Fruit fly (Drosophila melanogaster) whole organism, pupa: ENCODE data around the gene CG34173.

Source experiments
- CG10348 ChIP-seq: fragments of 200-800 bp; sonication (Bioruptor generic); IDR thresholded peaks from 2 replicates; pipeline ENCODE4 v1.3.6; 2022; ENCODE audit warnings: missing biosample characterization, missing genetic modification characterization
- CG12605 ChIP-seq: fragments of 200-800 bp; sonication (Bioruptor generic); IDR thresholded peaks from 2 replicates; pipeline ENCODE4 v1.3.6; 2022; ENCODE audit warnings: missing biosample characterization, missing genetic modification characterization
- CG13204 ChIP-seq: fragments of 200-800 bp; sonication (Bioruptor generic); optimal IDR thresholded peaks from 2 replicates; lab custom pipeline; 2018; ENCODE audit warnings: missing biosample characterization, mild to moderate bottlenecking, missing genetic modification characterization, moderate library complexity
- CG14655 ChIP-seq: fragments of 200-800 bp; sonication (Bioruptor generic); optimal IDR thresholded peaks from 3 replicates; lab custom pipeline; 2017; ENCODE audit warnings: mild to moderate bottlenecking, missing biosample characterization, missing genetic modification reagents, missing genetic modification characterization
- CG15710 ChIP-seq: fragments of 200-800 bp; sonication (Bioruptor generic); optimal IDR thresholded peaks from 2 replicates; lab custom pipeline; 2018; ENCODE audit warnings: missing biosample characterization, mild to moderate bottlenecking, missing genetic modification characterization, moderate library complexity
- CG17806 ChIP-seq: fragments of 200-800 bp; sonication (Bioruptor generic); optimal IDR thresholded peaks from 2 replicates; lab custom pipeline; 2018; ENCODE audit warnings: missing biosample characterization, mild to moderate bottlenecking, missing genetic modification characterization, moderate library complexity
- CG32121 ChIP-seq: fragments of 200-800 bp; sonication (Bioruptor generic); IDR thresholded peaks from 2 replicates; pipeline ENCODE4 v1.3.6; 2022; ENCODE audit warnings: missing biosample characterization, missing genetic modification characterization
- CG34367 ChIP-seq: fragments of 200-800 bp; sonication (Bioruptor generic); optimal IDR thresholded peaks from 2 replicates; lab custom pipeline; 2018; ENCODE audit warnings: missing biosample characterization, mild to moderate bottlenecking, missing genetic modification characterization
- CG4496 ChIP-seq: fragments of 200-800 bp; sonication (Bioruptor generic); IDR thresholded peaks from 3 replicates; pipeline ENCODE4 v1.3.6; 2022; ENCODE audit warnings: missing biosample characterization, missing genetic modification characterization
- CG8159 ChIP-seq: fragments of 200-800 bp; sonication (Bioruptor generic); optimal IDR thresholded peaks from 3 replicates; lab custom pipeline; 2018; ENCODE audit warnings: missing biosample characterization, mild to moderate bottlenecking, missing genetic modification characterization, moderate library complexity
- CG8301 ChIP-seq: fragments of 200-800 bp; sonication (Bioruptor generic); optimal IDR thresholded peaks from 2 replicates; lab custom pipeline; 2018; ENCODE audit warnings: missing biosample characterization, mild to moderate bottlenecking, missing genetic modification characterization
- CG9948 ChIP-seq: fragments of 200-800 bp; sonication (Bioruptor generic); optimal IDR thresholded peaks from 2 replicates; lab custom pipeline; 2018; ENCODE audit warnings: missing biosample characterization, mild to moderate bottlenecking, missing genetic modification characterization, moderate library complexity
- D1 ChIP-seq: fragments of 200-800 bp; sonication (Bioruptor generic); optimal IDR thresholded peaks from 2 replicates; lab custom pipeline; 2018; ENCODE audit warnings: missing biosample characterization, mild to moderate bottlenecking, missing genetic modification characterization, moderate library complexity
- EcR ChIP-seq: fragments of 200-800 bp; sonication (Bioruptor generic); optimal IDR thresholded peaks from 3 replicates; lab custom pipeline; 2019; ENCODE audit warnings: missing biosample characterization, missing genetic modification characterization, mild to moderate bottlenecking, moderate library complexity, missing genetic modification reagents
- Ets98B ChIP-seq: fragments of 200-800 bp; sonication (Bioruptor generic); IDR thresholded peaks from 2 replicates; pipeline ENCODE4 v1.3.6; 2022; ENCODE audit warnings: missing biosample characterization, missing genetic modification characterization
- Pif1A ChIP-seq: fragments of 200-800 bp; sonication (Bioruptor generic); optimal IDR thresholded peaks from 3 replicates; lab custom pipeline; 2016; ENCODE audit warnings: missing biosample characterization, missing genetic modification characterization
- Pif1B ChIP-seq: fragments of 200-800 bp; sonication (Bioruptor generic); optimal IDR thresholded peaks from 3 replicates; lab custom pipeline; 2016; ENCODE audit warnings: missing biosample characterization, missing genetic modification characterization
- Snoo ChIP-seq: fragments of 200-800 bp; sonication (Bioruptor generic); optimal IDR thresholded peaks from 3 replicates; lab custom pipeline; 2017; ENCODE audit warnings: missing biosample characterization, mild to moderate bottlenecking, missing genetic modification characterization, inconsistent platforms
- fd96Ca ChIP-seq: fragments of 200-800 bp; sonication (Bioruptor generic); IDR thresholded peaks from 3 replicates; pipeline ENCODE4 v1.3.6; 2022; ENCODE audit warnings: missing biosample characterization, missing genetic modification characterization
- gl ChIP-seq: fragments of 200-800 bp; sonication (Bioruptor generic); optimal IDR thresholded peaks from 2 replicates; lab custom pipeline; 2018; ENCODE audit warnings: missing biosample characterization, mild to moderate bottlenecking, missing genetic modification characterization
- rn ChIP-seq: fragments of 200-800 bp; sonication (Bioruptor generic); IDR thresholded peaks from 2 replicates; pipeline ENCODE4 v1.3.6; 2022; ENCODE audit warnings: missing biosample characterization, missing genetic modification characterization

CG34173 gene

DNA sequence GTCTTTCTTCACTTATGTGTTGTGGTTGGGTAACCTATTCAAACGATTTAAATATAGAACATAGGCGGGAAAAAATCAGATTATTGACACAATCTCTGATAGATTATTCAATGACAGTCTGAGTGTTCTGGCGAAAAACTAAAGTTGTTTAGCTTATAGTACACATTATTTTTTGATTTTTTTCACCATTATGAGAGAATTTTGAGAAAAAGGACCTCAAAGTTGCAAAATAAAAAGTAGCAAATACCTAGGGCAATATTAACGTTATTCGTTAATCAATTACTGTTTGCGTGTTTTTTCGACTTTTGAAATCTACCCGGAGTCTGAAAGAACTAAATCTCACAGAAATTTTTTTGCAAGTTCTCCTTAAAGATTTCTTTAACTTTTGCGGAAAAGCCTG, at the start of gene CG34173:
CG34173 (minus strand) TSS at position 101 of the 400 bp plus-strand sequence.
- TF ChIP-seq Snoo (tag; lab: Kevin White, UChicago) (no peak), CG34367 (no peak), CG10348 (GFP tag; lab: Robert Waterston, UW) (no peak), CG13204 (GFP tag; lab: Kevin White, UChicago) (no peak), D1 (no peak), Pif1B (GFP tag; lab: Kevin White, UChicago) (no peak), CG8301 (tag; lab: Kevin White, UChicago) (no peak), CG14655 (GFP tag; lab: Kevin White, UChicago) (no peak), Ets98B (GFP tag; lab: Robert Waterston, UW) (no peak), CG17806 (tag; lab: Kevin White, UChicago) (no peak), fd96Ca (GFP tag; lab: Robert Waterston, UW) (no peak)

DNA sequence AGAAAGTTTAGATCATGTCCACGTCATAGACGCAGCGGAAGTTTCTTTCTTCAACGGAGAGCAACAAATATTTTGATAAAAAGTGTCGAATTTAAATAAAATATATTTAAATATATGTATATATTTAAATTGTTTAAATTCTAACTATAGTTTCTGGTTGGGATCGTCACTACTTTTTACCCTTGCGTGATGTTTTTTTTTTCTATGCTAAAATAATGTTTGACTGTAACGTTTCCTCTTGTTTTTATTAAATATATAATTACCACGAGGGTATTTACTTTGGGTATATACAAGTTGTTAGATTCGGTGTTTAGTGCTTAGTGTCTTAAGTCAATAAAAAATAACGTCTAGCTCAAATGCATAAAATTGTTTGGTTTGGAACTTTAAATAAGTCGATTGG, 25.2 kb upstream of the CG34173 start, which contains the start of gene ttm3:
ttm3 (plus strand) TSS at position 301 of the 400 bp plus-strand sequence.
- TF ChIP-seq D1 (no peak), CG10348 (GFP tag; lab: Robert Waterston, UW) (no peak), CG17806 (tag; lab: Kevin White, UChicago) (no peak), EcR (no peak), CG9948 (tag; lab: Kevin White, UChicago) (no peak), CG32121 (GFP tag; lab: Robert Waterston, UW) (no peak), CG4496 (GFP tag; lab: Robert Waterston, UW) (no peak), fd96Ca (GFP tag; lab: Robert Waterston, UW) (no peak), CG13204 (GFP tag; lab: Kevin White, UChicago) (no peak), CG12605 (GFP tag; lab: Robert Waterston, UW) (no peak), CG14655 (GFP tag; lab: Kevin White, UChicago) (no peak), CG8159 (no peak), gl (tag; lab: Kevin White, UChicago) (no peak)

DNA sequence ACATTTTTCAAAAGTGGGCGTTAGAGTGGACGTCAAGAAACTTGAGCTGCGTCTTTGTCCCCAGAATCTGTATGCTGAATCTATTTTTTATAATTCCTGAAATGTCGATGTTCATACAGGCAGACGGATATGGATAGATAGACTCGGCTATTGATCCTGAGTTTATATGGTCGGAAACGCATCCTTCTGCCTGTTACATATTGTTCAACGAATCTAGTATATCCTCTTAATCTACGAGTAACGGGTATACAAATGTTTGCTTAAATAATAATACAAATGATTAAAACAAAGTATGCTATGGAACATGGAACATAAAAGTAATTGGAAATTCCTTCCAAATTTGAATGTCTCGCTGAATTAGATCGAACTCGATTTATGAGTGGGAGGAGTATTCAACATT, 16.7 kb upstream of the CG34173 start, which contains the start of gene tplus3a:
tplus3a (plus strand) TSS at position 301 of the 400 bp plus-strand sequence.
- TF ChIP-seq CG8301 (tag; lab: Kevin White, UChicago), result no peak
- no peak for TF ChIP-seq rn (GFP tag; lab: Robert Waterston, UW)
- no peak for TF ChIP-seq CG15710
- no peak for TF ChIP-seq EcR
- TF ChIP-seq D1, result no peak

DNA sequence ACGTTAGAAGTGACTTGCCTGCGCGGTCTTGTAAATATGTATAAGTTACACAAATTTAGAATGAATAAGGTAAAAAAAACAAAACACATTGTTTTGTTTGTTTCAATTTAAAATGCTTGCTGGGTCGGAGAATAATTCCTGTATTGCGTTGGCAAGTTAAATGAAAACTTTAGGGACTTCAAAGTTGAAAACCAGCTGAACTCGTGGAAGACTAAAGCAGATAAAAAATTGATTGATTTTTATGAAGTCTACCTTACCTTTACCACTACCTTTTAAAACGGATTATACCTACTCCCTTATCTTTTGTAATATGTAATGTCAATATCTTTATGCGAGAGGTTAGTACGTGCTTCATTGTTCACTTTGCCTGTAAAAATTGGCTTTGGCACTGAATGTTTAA, 11.1 kb upstream of the CG34173 start, which contains the start of gene CG42597:
CG42597 (minus strand) TSS at position 101 of the 400 bp plus-strand sequence.
- TF ChIP-seq Pif1B (GFP tag; lab: Kevin White, UChicago) (no peak), CG15710 (no peak), Snoo (tag; lab: Kevin White, UChicago) (no peak), CG17806 (tag; lab: Kevin White, UChicago) (no peak)

DNA sequence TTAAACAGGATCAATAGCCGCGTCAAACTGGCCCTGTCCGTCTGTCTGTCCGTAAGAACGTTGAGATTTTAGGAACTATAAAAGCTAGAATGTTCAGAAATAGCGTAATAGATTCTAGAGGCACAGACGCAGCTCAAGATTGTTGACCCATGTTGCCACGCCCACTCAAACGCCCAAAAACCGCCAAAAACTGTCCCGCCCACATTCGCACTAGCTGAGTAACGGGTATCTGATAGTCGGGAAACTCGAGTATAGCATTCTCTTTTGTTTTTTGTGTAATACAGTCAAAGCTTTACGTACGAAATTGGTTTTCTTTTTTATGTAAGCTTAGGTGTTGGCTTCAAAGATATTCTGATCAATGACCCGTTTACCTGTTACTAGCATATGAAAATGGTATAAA, 5.8 kb upstream of the CG34173 start:
- TF ChIP-seq fd96Ca (GFP tag; lab: Robert Waterston, UW) (no peak), Snoo (tag; lab: Kevin White, UChicago) (no peak), Pif1A (GFP tag; lab: Kevin White, UChicago) (no peak), rn (GFP tag; lab: Robert Waterston, UW) (no peak), EcR (no peak), CG34367 (no peak)

DNA sequence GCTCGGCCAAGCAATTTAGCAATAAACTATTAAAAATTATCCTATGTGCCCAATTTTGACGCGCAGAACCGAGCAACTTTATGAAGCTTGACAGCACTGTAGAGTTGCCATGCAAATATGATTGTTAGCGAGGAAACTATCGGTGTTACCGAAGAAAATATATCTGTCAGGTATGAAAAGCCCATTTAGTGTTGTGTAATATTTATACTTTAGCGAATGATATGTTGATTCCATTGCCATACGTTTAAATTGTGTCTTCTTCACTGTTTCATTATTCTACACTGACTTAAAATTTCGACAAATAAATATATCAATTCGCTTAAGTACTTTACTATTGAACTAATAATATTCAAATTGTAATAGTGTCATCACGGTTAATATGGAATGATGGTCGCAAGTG, 10.3 kb downstream of the CG34173 start, which contains the start of gene CG31601:
CG31601 (minus strand) TSS at position 101 of the 400 bp plus-strand sequence.
- TF ChIP-seq Pif1B (GFP tag; lab: Kevin White, UChicago) (no peak), fd96Ca (GFP tag; lab: Robert Waterston, UW) (no peak), EcR (no peak), CG4496 (GFP tag; lab: Robert Waterston, UW) (no peak), CG14655 (GFP tag; lab: Kevin White, UChicago) (no peak), Snoo (tag; lab: Kevin White, UChicago) (no peak), D1 (no peak), CG17806 (tag; lab: Kevin White, UChicago) (no peak), rn (GFP tag; lab: Robert Waterston, UW) (no peak), CG32121 (GFP tag; lab: Robert Waterston, UW) (no peak), CG9948 (tag; lab: Kevin White, UChicago) (no peak), CG8159 (no peak), CG13204 (GFP tag; lab: Kevin White, UChicago) (no peak), CG34367 (no peak), Ets98B (GFP tag; lab: Robert Waterston, UW) (no peak), CG12605 (GFP tag; lab: Robert Waterston, UW) (no peak), Pif1A (GFP tag; lab: Kevin White, UChicago) (no peak), gl (tag; lab: Kevin White, UChicago) (no peak), CG10348 (GFP tag; lab: Robert Waterston, UW) (no peak)

DNA sequence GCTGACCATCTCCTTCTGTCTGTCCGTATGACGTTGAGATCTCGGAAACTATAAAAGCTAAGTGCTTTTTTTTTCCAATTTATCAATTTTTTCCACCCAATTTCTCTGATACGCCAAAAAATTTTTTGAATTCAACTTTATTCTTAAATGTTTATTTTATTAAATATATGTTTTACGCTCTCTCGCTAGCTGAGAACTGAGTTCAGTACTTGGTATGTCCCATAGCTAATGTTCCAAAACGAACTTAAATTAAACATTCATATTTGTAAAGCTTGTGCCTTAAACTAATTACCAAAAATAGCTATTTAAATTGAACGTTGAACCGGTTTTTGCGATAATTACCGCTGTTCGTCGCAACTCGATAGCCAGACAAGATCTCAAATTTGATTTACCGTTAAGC, 16.5 kb downstream of the CG34173 start, which contains the start of gene Grl40a:
Grl40a (plus strand) TSS at position 301 of the 400 bp plus-strand sequence.
- TF ChIP-seq D1 (no peak), CG13204 (GFP tag; lab: Kevin White, UChicago) (no peak), CG17806 (tag; lab: Kevin White, UChicago) (no peak), CG8159 (no peak), EcR (no peak), CG32121 (GFP tag; lab: Robert Waterston, UW) (no peak), gl (tag; lab: Kevin White, UChicago) (no peak), CG4496 (GFP tag; lab: Robert Waterston, UW) (no peak), CG12605 (GFP tag; lab: Robert Waterston, UW) (no peak), CG8301 (tag; lab: Kevin White, UChicago) (no peak), CG10348 (GFP tag; lab: Robert Waterston, UW) (no peak), rn (GFP tag; lab: Robert Waterston, UW) (no peak), CG34367 (no peak), fd96Ca (GFP tag; lab: Robert Waterston, UW) (no peak), CG14655 (GFP tag; lab: Kevin White, UChicago) (no peak), CG9948 (tag; lab: Kevin White, UChicago) (no peak)
